Worm (Caenorhabditis elegans): ENCODE measurements around the gene Y116A8C.3.

The Y116A8C.3 gene

ce11 chrIV:16936053-16936452, 20.2 kb downstream of the Y116A8C.3 start:
- TF ChIP-seq vab-15 (tag; optimal IDR thresholded peaks at IDR 0.05) (no peak), nhr-84 (tag; optimal IDR thresholded peaks at IDR 0.05) (no peak), grh-1 (GFP tag; IDR thresholded peaks at IDR 0.05) (0 out of 2 replicates have a peak, but pooled peaks have one; percentile 34), mdl-1 (tag; optimal IDR thresholded peaks at IDR 0.05) (no peak)

DNA sequence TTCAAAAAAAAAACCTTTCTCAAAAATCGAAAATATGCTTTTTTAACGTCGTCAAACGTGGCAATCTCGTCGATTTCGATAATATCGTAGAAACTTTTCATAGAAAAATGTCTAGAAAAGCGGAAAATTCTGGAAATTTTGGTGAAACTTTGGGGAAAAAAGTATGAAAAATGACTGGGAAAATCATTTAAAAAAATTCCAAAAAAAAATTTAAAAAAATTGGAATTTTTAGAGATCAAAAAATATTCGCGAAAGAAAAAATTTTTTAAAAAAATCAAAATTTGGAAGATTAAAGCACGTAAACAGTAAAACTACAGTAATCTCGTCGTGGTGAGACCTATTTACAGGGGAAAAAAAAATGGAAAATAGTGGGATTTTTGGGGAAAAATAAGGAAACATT, 23.1 kb downstream of the Y116A8C.3 start, which contains the start of gene Y116A8C.10:
Gene Y116A8C.10 (minus strand): TSS at position 101 of the 400 bp plus-strand sequence.
- TF ChIP-seq efl-3 (GFP tag; optimal IDR thresholded peaks at IDR 0.05) (no peak), dsc-1 (tag; optimal IDR thresholded peaks at IDR 0.05) (no peak), hlh-17 (GFP tag; optimal IDR thresholded peaks at IDR 0.05; ENCODE audit: borderline replicate concordance) (no peak), egl-13 (tag; optimal IDR thresholded peaks at IDR 0.05) (no peak), fkh-10 (GFP tag; optimal IDR thresholded peaks at IDR 0.05) (no peak), ztf-4 (tag; optimal IDR thresholded peaks at IDR 0.05) (no peak), fkh-4 (tag; optimal IDR thresholded peaks at IDR 0.05; ENCODE audit: borderline replicate concordance) (no peak), swsn-7 (tag; optimal IDR thresholded peaks at IDR 0.05) (no peak), mep-1 (tag; optimal IDR thresholded peaks at IDR 0.05) (no peak), xbp-1 (tag; optimal IDR thresholded peaks at IDR 0.05) (no peak), nhr-76 (tag; optimal IDR thresholded peaks at IDR 0.05) (no peak), ceh-63 (GFP tag; optimal IDR thresholded peaks at IDR 0.05) (no peak), aha-1 (tag; optimal IDR thresholded peaks at IDR 0.05) (no peak), unc-130 (tag; optimal IDR thresholded peaks at IDR 0.05) (no peak), blmp-1 (tag; optimal IDR thresholded peaks at IDR 0.05) (no peak)

DNA sequence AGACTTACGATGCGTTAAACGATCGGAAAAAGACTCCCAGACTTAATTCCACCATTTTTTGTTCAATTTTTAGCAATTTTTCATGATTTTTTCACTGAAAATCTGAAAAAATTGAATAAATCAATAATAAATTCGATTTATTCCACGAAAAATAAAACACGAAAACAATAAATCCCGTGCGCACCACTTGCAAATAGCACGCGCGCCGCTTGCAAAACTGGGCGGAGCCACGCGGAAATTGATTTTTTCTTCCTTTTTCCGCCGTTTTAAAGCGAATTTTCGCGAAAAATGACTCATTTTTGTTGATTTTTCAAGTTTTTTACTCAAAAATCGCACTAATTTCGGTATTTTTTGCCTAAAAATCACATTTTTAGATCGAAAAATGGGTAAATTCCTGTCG, 30.9 kb downstream of the Y116A8C.3 start, which contains the start of the genes Y116A8C.9 and arf-6:
Gene Y116A8C.9 (minus strand): TSS at position 55 of the 400 bp plus-strand sequence.
Gene arf-6 (plus strand): TSS at position 375 of the 400 bp plus-strand sequence.
- peak; percentile 18 for TF ChIP-seq F16B12.6 (tag; optimal IDR thresholded peaks at IDR 0.05)
- peak; percentile 3 for TF ChIP-seq fkh-10 (GFP tag; optimal IDR thresholded peaks at IDR 0.05)
- TF ChIP-seq swsn-7 (tag; optimal IDR thresholded peaks at IDR 0.05), result peak; percentile 72
- no peak for TF ChIP-seq ets-5 (GFP tag; IDR thresholded peaks at IDR 0.05)
- TF ChIP-seq elt-3 (tag; optimal IDR thresholded peaks at IDR 0.05), result peak in 1 of 6 experiments; percentile 36
- TF ChIP-seq tbx-2 (tag; optimal IDR thresholded peaks at IDR 0.05), result peak; percentile 73
- peak; percentile 68 for TF ChIP-seq xbp-1 (tag; optimal IDR thresholded peaks at IDR 0.05)
- no peak for TF ChIP-seq unc-30 (tag; optimal IDR thresholded peaks at IDR 0.05)
- TF ChIP-seq lsy-2 (tag; optimal IDR thresholded peaks at IDR 0.05), result peak; percentile 57 to 67
- TF ChIP-seq nhr-47 (tag; optimal IDR thresholded peaks at IDR 0.05), result peak; percentile 74
- peak; percentile 75 for TF ChIP-seq nhr-90 (tag; optimal IDR thresholded peaks at IDR 0.05; ENCODE audit: poor library complexity)
- TF ChIP-seq nhr-12 (tag; optimal IDR thresholded peaks at IDR 0.05), result no peak
- no peak for TF ChIP-seq pqm-1 (tag; optimal IDR thresholded peaks at IDR 0.05)
- peak; percentile 2 for TF ChIP-seq blmp-1 (tag; optimal IDR thresholded peaks at IDR 0.05)
- no peak for TF ChIP-seq sup-37 (GFP tag; optimal IDR thresholded peaks at IDR 0.05)
- peak; percentile 0 for TF ChIP-seq ceh-8 (GFP tag; optimal IDR thresholded peaks at IDR 0.05)
- TF ChIP-seq alr-1 (tag; optimal IDR thresholded peaks at IDR 0.05; ENCODE audit: borderline replicate concordance), result no peak
- TF ChIP-seq lin-39 (tag; optimal IDR thresholded peaks at IDR 0.05), result peak; percentile 54
- peak; percentile 28 for TF ChIP-seq C16A3.4 (tag; optimal IDR thresholded peaks at IDR 0.05)
- peak; percentile 31; the same call in 1 of the 2 replicates for TF ChIP-seq grh-1 (GFP tag; IDR thresholded peaks at IDR 0.05)
- peak; percentile 12 to 77 for TF ChIP-seq ztf-11 (tag; optimal IDR thresholded peaks at IDR 0.05)
- TF ChIP-seq jun-1 (tag; optimal IDR thresholded peaks at IDR 0.05), result no peak
- peak; percentile 73 for TF ChIP-seq skn-1 (tag; optimal IDR thresholded peaks at IDR 0.05)
- peak; percentile 25 for TF ChIP-seq elt-2 (tag; optimal IDR thresholded peaks at IDR 0.05)
- TF ChIP-seq ceh-63 (GFP tag; optimal IDR thresholded peaks at IDR 0.05), result no peak
- TF ChIP-seq ceh-82 (tag; optimal IDR thresholded peaks at IDR 0.05), result peak; percentile 50 to 60 (median 60)
- TF ChIP-seq nhr-20 (tag; optimal IDR thresholded peaks at IDR 0.05), result peak; percentile 63
- peak; percentile 62 for TF ChIP-seq lin-13 (GFP tag; optimal IDR thresholded peaks at IDR 0.05)
- peak; percentile 12 to 61 (median 44) for TF ChIP-seq dpl-1 (GFP tag; optimal IDR thresholded peaks at IDR 0.05)
- TF ChIP-seq sox-4 (tag; optimal IDR thresholded peaks at IDR 0.05), result peak; percentile 68
- no peak for TF ChIP-seq efl-3 (GFP tag; optimal IDR thresholded peaks at IDR 0.05)
- TF ChIP-seq hpl-2 (GFP tag; optimal IDR thresholded peaks at IDR 0.05), result no peak
- no peak for TF ChIP-seq ceh-90 (tag; optimal IDR thresholded peaks at IDR 0.05)
- no peak for TF ChIP-seq egl-27 (tag; optimal IDR thresholded peaks at IDR 0.05)
- TF ChIP-seq fkh-8 (tag; optimal IDR thresholded peaks at IDR 0.05), result peak; percentile 10
- TF ChIP-seq nhr-71 (tag; optimal IDR thresholded peaks at IDR 0.05), result peak; percentile 75
